Fruit fly (Drosophila melanogaster): ENCODE results near the gene Nepl17.
A peak's percentile ranks its signal among the peaks of the same experiment; 100 is the strongest.

The Nepl17 gene

DNA sequence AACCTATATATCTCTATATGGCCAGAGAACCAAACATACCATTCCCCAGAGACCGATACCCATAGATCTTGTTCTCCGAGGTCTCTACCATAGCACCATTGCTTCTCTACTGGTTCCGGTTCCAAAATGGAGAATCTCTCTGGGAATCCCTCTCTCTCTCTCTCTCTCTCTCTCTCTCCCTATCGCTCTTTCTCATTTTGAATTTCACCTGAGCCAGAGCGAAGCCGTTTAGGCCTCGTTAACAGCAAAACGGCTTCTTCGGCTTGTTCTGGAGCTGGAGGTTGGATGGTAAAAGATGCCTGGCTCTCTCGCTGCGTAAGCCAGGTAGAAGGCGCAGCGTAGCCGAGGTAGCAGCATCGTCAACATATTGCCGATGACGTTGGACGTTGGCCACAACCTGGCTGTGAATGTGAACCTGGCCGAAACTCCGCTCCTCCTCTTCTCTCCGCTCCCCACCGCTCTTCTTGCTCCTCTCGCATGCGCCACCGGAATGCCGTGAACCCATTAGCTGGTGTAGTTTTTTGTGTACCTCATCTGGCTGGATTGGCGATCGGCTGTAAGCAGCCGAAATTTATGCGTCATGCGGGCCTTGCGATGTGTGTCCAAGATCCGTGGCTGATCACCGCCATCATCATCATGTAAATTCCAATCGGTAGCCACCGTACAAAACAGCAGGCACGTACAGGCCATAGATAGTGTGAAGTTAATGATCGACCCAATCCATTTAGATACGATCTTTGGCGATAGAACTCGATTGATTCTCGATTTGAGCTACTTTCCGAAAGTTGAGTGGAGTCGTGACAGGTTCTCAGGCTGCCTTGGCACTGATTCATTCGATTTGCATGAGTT lies 11.2 kb upstream of the Nepl17 start (continued):
- no peak for TF ChIP-seq MBD-R2 (GFP tag; IDR thresholded peaks at IDR 0.05)
- TF ChIP-seq crol (GFP tag; IDR thresholded peaks at IDR 0.05) = peak; percentile 78
- no peak for TF ChIP-seq p53 (GFP tag; optimal IDR thresholded peaks at IDR 0.05)
- TF ChIP-seq CG11247 (GFP tag; IDR thresholded peaks at IDR 0.05) = no peak
- TF ChIP-seq nau (GFP tag; optimal IDR thresholded peaks at IDR 0.05) = no peak
- TF ChIP-seq CG3838 (GFP tag; optimal IDR thresholded peaks at IDR 0.05) = no peak
- TF ChIP-seq NFAT (GFP tag; IDR thresholded peaks at IDR 0.05) = no peak
- no peak for TF ChIP-seq odd (GFP tag; optimal IDR thresholded peaks at IDR 0.05)
- TF ChIP-seq hbn (GFP tag; IDR thresholded peaks at IDR 0.05; ENCODE audit: partially characterized antibody) = 0 out of 2 replicates have a peak, but pooled peaks have one; percentile 29
- TF ChIP-seq CG8478 (optimal IDR thresholded peaks at IDR 0.05) = peak; percentile 39
- no peak for TF ChIP-seq crc (GFP tag; optimal IDR thresholded peaks at IDR 0.05)
- peak; percentile 69 for TF ChIP-seq Med (GFP tag)
- TF ChIP-seq CG7357 (GFP tag; IDR thresholded peaks at IDR 0.05) = no peak
- peak; percentile 39; the same call in 1 of the 2 replicates for TF ChIP-seq vvl (GFP tag; IDR thresholded peaks at IDR 0.05)
- peak; percentile 28 for TF ChIP-seq sens (GFP tag)
- TF ChIP-seq z (GFP tag; IDR thresholded peaks at IDR 0.05) = peak; percentile 71
- TF ChIP-seq gce (GFP tag; IDR thresholded peaks at IDR 0.05) = no peak
- TF ChIP-seq phol (tag; optimal IDR thresholded peaks at IDR 0.05) = peak; percentile 16
- TF ChIP-seq CG6813 (GFP tag; optimal IDR thresholded peaks at IDR 0.05) = no peak
- no peak for TF ChIP-seq Abd-B (GFP tag; optimal IDR thresholded peaks at IDR 0.05)
- TF ChIP-seq CG30403 (GFP tag; optimal IDR thresholded peaks at IDR 0.05) = no peak
- no peak for TF ChIP-seq CG2875 (GFP tag; optimal IDR thresholded peaks at IDR 0.05)
- no peak for TF ChIP-seq Dad (GFP tag; optimal IDR thresholded peaks at IDR 0.05)
- no peak for TF ChIP-seq Stat92E (GFP tag; optimal IDR thresholded peaks at IDR 0.05)
- no peak for TF ChIP-seq CG18764 (GFP tag; optimal IDR thresholded peaks at IDR 0.05)
- no peak for TF ChIP-seq Nf-YB (GFP tag; optimal IDR thresholded peaks at IDR 0.05)
- TF ChIP-seq Asciz (GFP tag; optimal IDR thresholded peaks at IDR 0.05) = no peak
- no peak for TF ChIP-seq ab (GFP tag; optimal IDR thresholded peaks at IDR 0.05)
- TF ChIP-seq grn (GFP tag; optimal IDR thresholded peaks at IDR 0.05) = peak; percentile 96
- TF ChIP-seq NC2α (GFP tag; optimal IDR thresholded peaks at IDR 0.05) = no peak
- TF ChIP-seq Awh (GFP tag; IDR thresholded peaks at IDR 0.05) = peak; percentile 16; the same call in 1 of the 2 replicates
- TF ChIP-seq HLH4C (GFP tag; IDR thresholded peaks at IDR 0.05; ENCODE audit: partially characterized antibody) = no peak
- no peak for TF ChIP-seq CG7928 (GFP tag; optimal IDR thresholded peaks at IDR 0.05)
- no peak for TF ChIP-seq sisA (GFP tag; IDR thresholded peaks at IDR 0.05)
- no peak for TF ChIP-seq Oaz (GFP tag; IDR thresholded peaks at IDR 0.05)
- no peak for TF ChIP-seq CG10147 (GFP tag; optimal IDR thresholded peaks at IDR 0.05)
- TF ChIP-seq fd64A (GFP tag; optimal IDR thresholded peaks at IDR 0.05) = no peak
- no peak for TF ChIP-seq Dip2 (GFP tag; IDR thresholded peaks at IDR 0.05)
- TF ChIP-seq ewg (GFP tag; optimal IDR thresholded peaks at IDR 0.05) = no peak
- peak; percentile 74 for TF ChIP-seq lbe (GFP tag; optimal IDR thresholded peaks at IDR 0.05)
- TF ChIP-seq Hmr (GFP tag; optimal IDR thresholded peaks at IDR 0.05) = no peak
- no peak for TF ChIP-seq BEAF-32 (GFP tag; optimal IDR thresholded peaks at IDR 0.05)
- no peak for TF ChIP-seq Gsc (GFP tag; IDR thresholded peaks at IDR 0.05)
- TF ChIP-seq knrl (GFP tag; IDR thresholded peaks at IDR 0.05; ENCODE audit: partially characterized antibody) = no peak
- peak; percentile 51; the same call in 1 of the 3 replicates for TF ChIP-seq zen2 (GFP tag; IDR thresholded peaks at IDR 0.05; ENCODE audit: partially characterized antibody)
- no peak for TF ChIP-seq CG10209 (GFP tag; optimal IDR thresholded peaks at IDR 0.05)
- TF ChIP-seq Tbp (GFP tag; optimal IDR thresholded peaks at IDR 0.05) = no peak
- no peak for TF ChIP-seq Fer2 (tag; optimal IDR thresholded peaks at IDR 0.05)
- no peak for TF ChIP-seq CG18599 (GFP tag; optimal IDR thresholded peaks at IDR 0.05)
